Fruit fly (Drosophila melanogaster) whole organism, prepupa: ENCODE measurements around the gene CG5860.
"Not testable (repeated sequence)": the region's sequence is repeated elsewhere in the genome, so short reads cannot be mapped to it uniquely, and the experiment has no call there.

Source experiments
- Blimp-1 ChIP-seq: fragments of 200-800 bp; sonication (Bioruptor generic); optimal IDR thresholded peaks from 3 replicates; lab custom pipeline; 2017; ENCODE audit warnings: missing biosample characterization, missing genetic modification characterization, mild to moderate bottlenecking, moderate library complexity, missing genetic modification reagents
- CG10631 ChIP-seq: fragments of 200-800 bp; sonication (Bioruptor generic); optimal IDR thresholded peaks from 2 replicates; lab custom pipeline; 2016; ENCODE audit warnings: missing biosample characterization, missing genetic modification characterization
- CG10669 ChIP-seq: fragments of 200-800 bp; sonication (Bioruptor generic); optimal IDR thresholded peaks from 3 replicates; lab custom pipeline; 2018; ENCODE audit warnings: missing biosample characterization, mild to moderate bottlenecking, missing genetic modification characterization, moderate library complexity
- CG11294 ChIP-seq: fragments of 200-800 bp; sonication (Bioruptor generic); IDR thresholded peaks from 2 replicates; pipeline ENCODE4 v1.3.6; 2022; ENCODE audit warnings: missing biosample characterization, missing genetic modification characterization
- CG1621 ChIP-seq: fragments of 200-800 bp; sonication (Bioruptor generic); optimal IDR thresholded peaks from 3 replicates; lab custom pipeline; 2018; ENCODE audit warnings: missing biosample characterization, mild to moderate bottlenecking, missing genetic modification characterization
- CG16779 ChIP-seq: fragments of 200-800 bp; sonication (Bioruptor generic); optimal IDR thresholded peaks from 3 replicates; lab custom pipeline; 2017; ENCODE audit warnings: missing biosample characterization, mild to moderate bottlenecking, missing genetic modification characterization
- CG3032 ChIP-seq: fragments of 200-800 bp; optimal IDR thresholded peaks from 2 replicates; lab custom pipeline; 2019; ENCODE audit warnings: missing biosample characterization, mild to moderate bottlenecking, missing genetic modification characterization, moderate library complexity
- CG31627 ChIP-seq: fragments of 200-800 bp; sonication (Bioruptor generic); optimal IDR thresholded peaks from 3 replicates; lab custom pipeline; 2016; ENCODE audit warnings: missing biosample characterization, missing genetic modification characterization
- CG34406 ChIP-seq: fragments of 200-800 bp; sonication (Bioruptor generic); optimal IDR thresholded peaks from 3 replicates; lab custom pipeline; 2016; ENCODE audit warnings: missing biosample characterization, missing genetic modification characterization
- CG3919 ChIP-seq: fragments of 200-800 bp; sonication (Bioruptor generic); optimal IDR thresholded peaks from 3 replicates; lab custom pipeline; 2016; ENCODE audit warnings: missing biosample characterization, missing genetic modification characterization
- CG6276 ChIP-seq: fragments of 200-800 bp; sonication (Bioruptor generic); optimal IDR thresholded peaks from 2 replicates; lab custom pipeline; 2017; ENCODE audit warnings: missing biosample characterization, mild to moderate bottlenecking, missing genetic modification characterization
- CG6792 ChIP-seq: fragments of 200-800 bp; sonication (Bioruptor generic); optimal IDR thresholded peaks from 3 replicates; lab custom pipeline; 2016; ENCODE audit warnings: missing biosample characterization, missing genetic modification characterization
- CG8119 ChIP-seq: fragments of 200-800 bp; sonication (Bioruptor generic); IDR thresholded peaks from 3 replicates; pipeline ENCODE4 v1.3.6; 2022; ENCODE audit warnings: missing biosample characterization, missing genetic modification characterization
- CG8319 ChIP-seq: fragments of 200-800 bp; sonication (Bioruptor generic); optimal IDR thresholded peaks from 3 replicates; lab custom pipeline; 2016; ENCODE audit warnings: missing biosample characterization, missing genetic modification characterization
- Eip78C ChIP-seq: fragments of 200-800 bp; sonication (Bioruptor generic); peaks from one replicate; lab custom pipeline; 2016; ENCODE audit warnings: missing biosample characterization, missing genetic modification characterization
- Ets96B ChIP-seq: fragments of 200-800 bp; optimal IDR thresholded peaks from 2 replicates; lab custom pipeline; 2019; ENCODE audit warnings: missing biosample characterization, mild to moderate bottlenecking, missing genetic modification characterization, moderate library complexity
- Gug ChIP-seq: fragments of 200-800 bp; sonication (Bioruptor generic); IDR thresholded peaks from 2 replicates; pipeline ENCODE4 v1.3.6; 2022; ENCODE audit warnings: missing biosample characterization, missing genetic modification characterization
- Hr38 ChIP-seq: sonication (Bioruptor generic); optimal IDR thresholded peaks from 2 replicates; lab custom pipeline; 2016; ENCODE audit warnings: missing biosample characterization, missing genetic modification characterization
- Hr39 ChIP-seq: fragments of 200-800 bp; sonication (Bioruptor generic); optimal IDR thresholded peaks from 2 replicates; lab custom pipeline; 2016; ENCODE audit warnings: missing biosample characterization, missing genetic modification characterization
- Lpt ChIP-seq: fragments of 200-800 bp; sonication (Bioruptor generic); optimal IDR thresholded peaks from 3 replicates; lab custom pipeline; 2016; ENCODE audit warnings: missing biosample characterization, missing genetic modification characterization
- acj6 ChIP-seq: fragments of 200-800 bp; sonication (Bioruptor generic); optimal IDR thresholded peaks from 3 replicates; lab custom pipeline; 2016; ENCODE audit warnings: missing biosample characterization, missing genetic modification characterization
- cyc ChIP-seq: fragments of 200-800 bp; sonication (Bioruptor generic); optimal IDR thresholded peaks from 3 replicates; lab custom pipeline; 2016; ENCODE audit warnings: missing biosample characterization, missing genetic modification characterization
- dac ChIP-seq: fragments of 200-800 bp; sonication (Bioruptor generic); optimal IDR thresholded peaks from 2 replicates; lab custom pipeline; 2017; ENCODE audit warnings: missing biosample characterization, mild to moderate bottlenecking, missing genetic modification characterization
- dsx ChIP-seq: fragments of 200-800 bp; optimal IDR thresholded peaks from 3 replicates; lab custom pipeline; 2019; ENCODE audit warnings: missing biosample characterization, mild to moderate bottlenecking, missing genetic modification characterization, moderate library complexity; ENCODE audit not compliant: poor library complexity, severe bottlenecking
- esn ChIP-seq: fragments of 200-800 bp; sonication (Bioruptor generic); optimal IDR thresholded peaks from 2 replicates; lab custom pipeline; 2016; ENCODE audit warnings: missing biosample characterization, mild to moderate bottlenecking, missing genetic modification characterization, moderate library complexity
- fd59A ChIP-seq: fragments of 200-800 bp; sonication (Bioruptor generic); optimal IDR thresholded peaks from 2 replicates; lab custom pipeline; 2017; ENCODE audit warnings: missing biosample characterization, mild to moderate bottlenecking, missing genetic modification characterization, missing genetic modification reagents
- fkh ChIP-seq: fragments of 200-800 bp; sonication (Bioruptor generic); optimal IDR thresholded peaks from 3 replicates; lab custom pipeline; 2017; ENCODE audit warnings: missing biosample characterization, mild to moderate bottlenecking, missing genetic modification characterization, moderate library complexity
- lz ChIP-seq: fragments of 200-800 bp; sonication (Bioruptor generic); optimal IDR thresholded peaks from 3 replicates; lab custom pipeline; 2016; ENCODE audit warnings: missing biosample characterization, missing genetic modification characterization
- pdm3 ChIP-seq: fragments of 200-800 bp; sonication (Bioruptor generic); optimal IDR thresholded peaks from 3 replicates; lab custom pipeline; 2016; ENCODE audit warnings: missing biosample characterization, missing genetic modification characterization
- spab ChIP-seq: fragments of 200-800 bp; sonication (Bioruptor generic); optimal IDR thresholded peaks from 2 replicates; lab custom pipeline; 2017; ENCODE audit warnings: missing biosample characterization, mild to moderate bottlenecking, missing genetic modification characterization, missing genetic modification reagents
- ss ChIP-seq, 2 experiments: fragments of 200-800 bp; sonication (Bioruptor generic); optimal IDR thresholded peaks; 2 replicates in 1 of 2; 3 replicates in 1 of 2; lab custom pipeline; 2017 to 2018; ENCODE audit warnings: mild to moderate bottlenecking in 2 of 2, missing biosample characterization in 2 of 2, missing genetic modification characterization in 2 of 2, moderate library complexity in 1 of 2
- topi ChIP-seq: fragments of 200-800 bp; sonication (Bioruptor generic); optimal IDR thresholded peaks from 3 replicates; lab custom pipeline; 2016; ENCODE audit warnings: missing biosample characterization, missing genetic modification characterization
- vri ChIP-seq: fragments of 200-800 bp; sonication (Bioruptor generic); optimal IDR thresholded peaks from 3 replicates; lab custom pipeline; 2016; ENCODE audit warnings: missing biosample characterization, mild to moderate bottlenecking, missing genetic modification characterization

The CG5860 gene

dm6 chr3R:17440628-17441027 is 31.2 kb downstream of the CG5860 start, which contains the start of gene CG14331:
Gene CG14331 (minus strand): TSS chr3R:17440728.
- TF ChIP-seq Gug (GFP tag; lab: Robert Waterston, UW) (no peak), CG8319 (GFP tag; lab: Kevin White, UChicago) (no peak), Ets96B (tag; lab: Kevin White, UChicago) (no peak), esn (GFP tag; lab: Kevin White, UChicago) (no peak), CG31627 (GFP tag; lab: Kevin White, UChicago) (no peak), ss (GFP tag; optimal IDR thresholded peaks at IDR 0.05; lab: Kevin White, UChicago) (no peak), CG3919 (GFP tag; lab: Kevin White, UChicago) (no peak), CG16779 (no peak), CG8119 (no peak), CG6276 (GFP tag; lab: Kevin White, UChicago) (no peak)

DNA sequence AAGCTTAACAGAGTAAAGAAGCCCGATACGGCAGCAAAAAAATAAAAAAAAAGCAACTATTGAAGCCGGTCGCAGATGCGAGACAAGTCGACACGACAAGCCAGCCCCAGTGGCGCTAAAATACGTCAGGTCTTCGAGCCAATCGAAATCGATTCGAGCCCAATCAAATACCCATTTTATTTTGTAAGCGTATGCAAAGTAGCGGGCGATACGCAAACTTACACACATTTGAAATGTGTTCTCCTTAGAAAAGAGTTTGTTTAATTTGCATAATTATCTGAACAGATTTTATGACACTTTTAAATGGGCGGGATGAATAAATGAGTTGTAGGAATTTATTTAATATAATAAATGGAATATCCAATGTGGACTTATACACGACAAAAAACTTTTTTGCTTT is 38.2 kb downstream of the CG5860 start:
- no peak for TF ChIP-seq Lpt (GFP tag; lab: Kevin White, UChicago)
- no peak for TF ChIP-seq Gug (GFP tag; lab: Robert Waterston, UW)
- no peak for TF ChIP-seq acj6 (GFP tag; lab: Kevin White, UChicago)
- no peak for TF ChIP-seq CG10631
- TF ChIP-seq topi (GFP tag; lab: Kevin White, UChicago): no peak
- TF ChIP-seq Hr38 (GFP tag; lab: Kevin White, UChicago): no peak
- TF ChIP-seq esn (GFP tag; lab: Kevin White, UChicago): no peak
- TF ChIP-seq CG11294 (GFP tag; lab: Robert Waterston, UW): no peak
- no peak for TF ChIP-seq fd59A
- TF ChIP-seq Hr39 (GFP tag; lab: Kevin White, UChicago): no peak
- no peak for TF ChIP-seq dsx (GFP tag; lab: Kevin White, UChicago)
- no peak for TF ChIP-seq CG3919 (GFP tag; lab: Kevin White, UChicago)
- no peak for TF ChIP-seq lz (GFP tag; lab: Kevin White, UChicago)
- no peak for TF ChIP-seq CG31627 (GFP tag; lab: Kevin White, UChicago)
- TF ChIP-seq fkh (GFP tag; lab: Kevin White, UChicago): no peak
- TF ChIP-seq spab: no peak
- no peak for TF ChIP-seq CG6276 (GFP tag; lab: Kevin White, UChicago)
- no peak for TF ChIP-seq dac (GFP tag; lab: Kevin White, UChicago)
- no peak for TF ChIP-seq cyc (GFP tag; lab: Kevin White, UChicago)
- no peak for TF ChIP-seq CG10669 (GFP tag; lab: Kevin White, UChicago)

dm6 chr3R:17448758-17449157 is 39.3 kb downstream of the CG5860 start, which contains the start of gene Eh:
Gene Eh (minus strand): TSS chr3R:17448858.
- TF ChIP-seq Blimp-1 (GFP tag; lab: Kevin White, UChicago) (no peak), CG34406 (GFP tag; lab: Kevin White, UChicago) (no peak), vri (no peak), fd59A (no peak), CG6792 (no peak), pdm3 (GFP tag; lab: Kevin White, UChicago) (no peak)

DNA sequence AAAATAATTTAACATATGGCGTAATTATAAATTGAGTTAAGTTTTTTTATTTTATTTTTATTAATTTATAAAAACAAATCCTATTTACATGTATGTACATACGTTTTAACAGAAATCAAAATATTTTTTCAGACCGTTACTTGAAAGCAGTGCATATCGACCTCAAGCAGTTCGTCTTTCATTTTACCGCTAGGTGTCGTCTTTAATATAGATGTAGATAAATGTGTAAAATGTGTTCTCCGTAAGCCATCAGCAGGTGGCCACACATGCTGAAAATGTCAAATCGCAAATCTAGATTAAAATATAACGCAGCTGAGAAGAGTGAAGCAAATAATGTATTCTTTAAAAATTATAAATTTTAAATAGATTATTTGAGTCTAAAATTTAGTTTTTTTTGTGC is 40.0 kb downstream of the CG5860 start:
- TF ChIP-seq CG31627 (GFP tag; lab: Kevin White, UChicago) (peak; percentile 6), CG3032 (tag; lab: Kevin White, UChicago) (no peak), Eip78C (peak; percentile 34)

DNA sequence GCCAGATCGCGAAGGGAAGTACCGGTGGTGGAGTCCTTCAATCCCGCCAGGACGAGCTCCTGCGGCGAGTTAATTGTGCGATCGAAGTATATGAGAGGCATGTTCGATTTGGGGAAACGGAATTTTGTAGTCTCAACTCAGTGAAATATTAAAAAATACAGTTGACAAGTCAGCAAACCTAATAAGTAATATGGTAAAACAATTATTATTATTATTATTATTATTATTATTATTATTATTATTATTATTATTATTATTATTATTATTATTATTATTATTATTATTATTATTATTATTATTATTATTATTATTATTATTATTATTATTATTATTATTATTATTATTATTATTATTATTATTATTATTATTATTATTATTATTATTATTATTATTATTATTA is 47.3 kb downstream of the CG5860 start, which contains the start of gene CG14330:
TSS of gene CG14330 (minus strand) at position 101 of the 400 bp plus-strand sequence.
- TF ChIP-seq Blimp-1 (GFP tag; lab: Kevin White, UChicago); CG16779; CG1621 (tag; lab: Kevin White, UChicago): not testable (repeated sequence)
